Fruit fly (Drosophila melanogaster) whole organism, embryonic: Measurements from ENCODE around the gene MFS18.

Experiments
- Atf6 ChIP-seq: fragments of 200-800 bp; sonication (Bioruptor generic); IDR thresholded peaks from 2 replicates; pipeline ENCODE4 v1.3.6; 2022; ENCODE audit warnings: missing biosample characterization, missing genetic modification characterization
- C15 ChIP-seq: fragments of 200-800 bp; sonication (Bioruptor generic); IDR thresholded peaks from 3 replicates; pipeline ENCODE4 v1.3.6; 2022; ENCODE audit warnings: missing biosample characterization, missing genetic modification characterization
- CG10462 ChIP-seq: fragments of 200-800 bp; sonication (Bioruptor generic); optimal IDR thresholded peaks from 2 replicates; lab custom pipeline; 2016; ENCODE audit warnings: missing biosample characterization, missing genetic modification characterization
- CG11247 ChIP-seq: fragments of 200-800 bp; sonication (Bioruptor generic); IDR thresholded peaks from 2 replicates; pipeline ENCODE4 v1.3.6; 2022; ENCODE audit warnings: missing biosample characterization, missing genetic modification characterization
- CG11696 ChIP-seq: fragments of 200-800 bp; sonication (Bioruptor generic); IDR thresholded peaks from 2 replicates; pipeline ENCODE4 v1.3.6; 2022; ENCODE audit warnings: missing biosample characterization, missing genetic modification characterization
- CG14710 ChIP-seq: fragments of 200-800 bp; sonication (Bioruptor generic); optimal IDR thresholded peaks from 3 replicates; lab custom pipeline; 2019; ENCODE audit warnings: missing biosample characterization, mild to moderate bottlenecking, missing genetic modification characterization, moderate library complexity
- CG15514 ChIP-seq: fragments of 200-800 bp; sonication (Bioruptor generic); optimal IDR thresholded peaks from 3 replicates; lab custom pipeline; 2017; ENCODE audit warnings: missing biosample characterization, missing genetic modification characterization, mild to moderate bottlenecking, moderate library complexity, missing genetic modification reagents
- CG17328 ChIP-seq: fragments of 200-800 bp; sonication (Bioruptor generic); IDR thresholded peaks from 2 replicates; pipeline ENCODE4 v1.3.6; 2022; ENCODE audit warnings: missing biosample characterization, missing genetic modification characterization
- CG17359 ChIP-seq: fragments of 200-800 bp; sonication (Bioruptor generic); optimal IDR thresholded peaks from 3 replicates; lab custom pipeline; 2018; ENCODE audit warnings: missing biosample characterization, mild to moderate bottlenecking, missing genetic modification characterization, moderate library complexity
- CG17612 ChIP-seq: fragments of 200-800 bp; sonication (Bioruptor generic); IDR thresholded peaks from 2 replicates; pipeline ENCODE4 v1.3.6; 2022; ENCODE audit warnings: missing biosample characterization, missing genetic modification characterization
- CG30403 ChIP-seq: fragments of 200-800 bp; sonication (Bioruptor generic); optimal IDR thresholded peaks from 3 replicates; lab custom pipeline; 2016; ENCODE audit warnings: missing biosample characterization, missing genetic modification characterization
- CG32532 ChIP-seq: fragments of 200-800 bp; sonication (Bioruptor generic); IDR thresholded peaks from 2 replicates; pipeline ENCODE4 v1.3.6; 2022; ENCODE audit warnings: missing biosample characterization, missing genetic modification characterization
- CG3281 ChIP-seq: fragments of 200-800 bp; sonication (Bioruptor generic); optimal IDR thresholded peaks from 3 replicates; lab custom pipeline; 2017; ENCODE audit warnings: missing biosample characterization, mild to moderate bottlenecking, missing genetic modification characterization
- CG6272 ChIP-seq: fragments of 200-800 bp; sonication (Bioruptor generic); IDR thresholded peaks from 2 replicates; pipeline ENCODE4 v1.3.6; 2022; ENCODE audit warnings: missing biosample characterization, missing genetic modification characterization
- CG6689 ChIP-seq: fragments of 200-800 bp; sonication (Bioruptor generic); IDR thresholded peaks from 2 replicates; pipeline ENCODE4 v1.3.6; 2022; ENCODE audit warnings: missing biosample characterization, missing genetic modification characterization
- CG7786 ChIP-seq: fragments of 200-800 bp; sonication (Bioruptor generic); optimal IDR thresholded peaks from 2 replicates; lab custom pipeline; 2016; ENCODE audit warnings: missing biosample characterization, missing genetic modification characterization
- CG7987 ChIP-seq: fragments of 200-800 bp; sonication (Bioruptor generic); optimal IDR thresholded peaks from 2 replicates; lab custom pipeline; 2018; ENCODE audit warnings: missing biosample characterization, mild to moderate bottlenecking, missing genetic modification characterization, moderate library complexity
- CTCF ChIP-seq: fragments of 200-800 bp; sonication (Bioruptor generic); optimal IDR thresholded peaks from 2 replicates; lab custom pipeline; 2017; ENCODE audit warnings: missing biosample characterization, mild to moderate bottlenecking, missing genetic modification characterization, moderate library complexity
- D19B ChIP-seq: fragments of 200-800 bp; sonication (Bioruptor generic); optimal IDR thresholded peaks from 2 replicates; lab custom pipeline; 2017; ENCODE audit warnings: missing biosample characterization, mild to moderate bottlenecking, missing genetic modification characterization
- Dfd ChIP-seq, 2 experiments: fragments of >200 bp; optimal IDR thresholded peaks; 2 replicates each; lab custom pipeline; 2017; ENCODE audit warnings: missing biosample characterization in 2 of 2, missing genetic modification characterization in 2 of 2
- Dip3 ChIP-seq: fragments of 200-800 bp; sonication (Bioruptor generic); optimal IDR thresholded peaks from 3 replicates; lab custom pipeline; 2016; ENCODE audit warnings: missing biosample characterization, missing genetic modification characterization
- HLH54F ChIP-seq: fragments of 200-800 bp; sonication (Bioruptor generic); optimal IDR thresholded peaks from 3 replicates; lab custom pipeline; 2016; ENCODE audit warnings: missing biosample characterization, missing genetic modification characterization
- HmgD ChIP-seq: fragments of 200-800 bp; sonication (Bioruptor generic); optimal IDR thresholded peaks from 3 replicates; lab custom pipeline; 2016; ENCODE audit warnings: missing biosample characterization, missing genetic modification characterization
- Hr78 ChIP-seq, 2 experiments: fragments of 200-800 bp in 1 of 2; fragments of >200 bp in 1 of 2; sonication (Bioruptor generic) in 1 of 2; optimal IDR thresholded peaks; 2 replicates each; lab custom pipeline; 2017 to 2019; ENCODE audit warnings: missing biosample characterization in 2 of 2, missing genetic modification characterization in 2 of 2, mild to moderate bottlenecking in 1 of 2, moderate library complexity in 1 of 2
- Lim3 ChIP-seq: fragments of 200-800 bp; sonication (Bioruptor generic); IDR thresholded peaks from 2 replicates; pipeline ENCODE4 v1.3.6; 2022; ENCODE audit warnings: missing biosample characterization, missing genetic modification characterization
- Myb ChIP-seq: fragments of 200-800 bp; sonication (Bioruptor generic); optimal IDR thresholded peaks from 2 replicates; lab custom pipeline; 2016; ENCODE audit warnings: missing biosample characterization, missing genetic modification characterization
- NC2α ChIP-seq: fragments of 200-800 bp; sonication (Bioruptor generic); optimal IDR thresholded peaks from 2 replicates; lab custom pipeline; 2016; ENCODE audit warnings: missing biosample characterization, missing genetic modification characterization
- NK7.1 ChIP-seq: fragments of 200-800 bp; sonication (Bioruptor generic); optimal IDR thresholded peaks from 3 replicates; lab custom pipeline; 2016; ENCODE audit warnings: missing biosample characterization, missing genetic modification characterization
- Oli ChIP-seq: fragments of 200-800 bp; sonication (Bioruptor generic); optimal IDR thresholded peaks from 2 replicates; lab custom pipeline; 2018; ENCODE audit warnings: missing biosample characterization, mild to moderate bottlenecking, missing genetic modification characterization, moderate library complexity
- Optix ChIP-seq: fragments of 200-800 bp; sonication (Bioruptor generic); IDR thresholded peaks from 3 replicates; pipeline ENCODE4 v1.3.6; 2022; ENCODE audit warnings: missing biosample characterization, missing genetic modification characterization
- Rfx ChIP-seq: fragments of 200-800 bp; sonication (Bioruptor generic); IDR thresholded peaks from 2 replicates; pipeline ENCODE4 v1.3.6; 2022; ENCODE audit warnings: missing biosample characterization, missing genetic modification characterization
- Side ChIP-seq: fragments of 200-800 bp; sonication (Bioruptor generic); optimal IDR thresholded peaks from 2 replicates; lab custom pipeline; 2016; ENCODE audit warnings: missing biosample characterization, missing genetic modification characterization
- Ssrp ChIP-seq: fragments of 200-800 bp; sonication (Bioruptor generic); optimal IDR thresholded peaks from 2 replicates; lab custom pipeline; 2018; ENCODE audit warnings: missing biosample characterization, mild to moderate bottlenecking, missing genetic modification characterization, moderate library complexity
- Xbp1 ChIP-seq: fragments of 200-800 bp; sonication (Bioruptor generic); optimal IDR thresholded peaks from 3 replicates; lab custom pipeline; 2016; ENCODE audit warnings: missing biosample characterization, mild to moderate bottlenecking, missing genetic modification characterization
- ara ChIP-seq: fragments of 200-800 bp; sonication (Bioruptor generic); IDR thresholded peaks from 2 replicates; pipeline ENCODE4 v1.3.6; 2022; ENCODE audit warnings: missing biosample characterization, missing genetic modification characterization
- bcd ChIP-seq: fragments of 200-800 bp; sonication (Bioruptor generic); optimal IDR thresholded peaks from 2 replicates; lab custom pipeline; 2017; ENCODE audit warnings: missing biosample characterization, mild to moderate bottlenecking, missing genetic modification characterization
- cas ChIP-seq: fragments of 200-800 bp; sonication (Bioruptor generic); IDR thresholded peaks from 2 replicates; pipeline ENCODE4 v1.3.6; 2022; ENCODE audit warnings: missing biosample characterization, missing genetic modification characterization
- chinmo ChIP-seq: fragments of 200-800 bp; sonication (Bioruptor generic); IDR thresholded peaks from 4 replicates; pipeline ENCODE4 v1.3.6; 2022; ENCODE audit warnings: missing biosample characterization, missing genetic modification characterization; ENCODE audit not compliant: partially characterized antibody
- corto ChIP-seq: fragments of 200-800 bp; sonication (Bioruptor generic); optimal IDR thresholded peaks from 2 replicates; lab custom pipeline; 2016; ENCODE audit warnings: missing biosample characterization, mild to moderate bottlenecking, missing genetic modification characterization, moderate library complexity
- gro ChIP-seq: fragments of 200-800 bp; sonication (Bioruptor generic); optimal IDR thresholded peaks from 2 replicates; lab custom pipeline; 2016; ENCODE audit warnings: missing biosample characterization, missing genetic modification characterization
- gsb-n ChIP-seq: fragments of 200-800 bp; sonication (Bioruptor generic); optimal IDR thresholded peaks from 3 replicates; lab custom pipeline; 2018; ENCODE audit warnings: missing biosample characterization, mild to moderate bottlenecking, missing genetic modification characterization
- kah ChIP-seq: fragments of 200-800 bp; sonication (Bioruptor generic); optimal IDR thresholded peaks from 2 replicates; lab custom pipeline; 2018; ENCODE audit warnings: missing biosample characterization, mild to moderate bottlenecking, missing genetic modification characterization
- lmd ChIP-seq: fragments of 200-800 bp; sonication (Bioruptor generic); IDR thresholded peaks from 2 replicates; pipeline ENCODE4 v1.3.6; 2022; ENCODE audit warnings: missing biosample characterization, missing genetic modification characterization
- nerfin-2 ChIP-seq: fragments of 200-800 bp; sonication (Bioruptor generic); IDR thresholded peaks from 2 replicates; pipeline ENCODE4 v1.3.6; 2022; ENCODE audit warnings: missing biosample characterization, missing genetic modification characterization; ENCODE audit not compliant: partially characterized antibody
- onecut ChIP-seq: fragments of 200-800 bp; sonication (Bioruptor generic); IDR thresholded peaks from 2 replicates; pipeline ENCODE4 v1.3.6; 2022; ENCODE audit warnings: missing biosample characterization, missing genetic modification characterization
- phol ChIP-seq: fragments of 200-800 bp; sonication (Bioruptor generic); optimal IDR thresholded peaks from 3 replicates; lab custom pipeline; 2018; ENCODE audit warnings: missing biosample characterization, mild to moderate bottlenecking, missing genetic modification characterization, moderate library complexity
- prd ChIP-seq, 3 experiments: fragments of >200 bp in 2 of 3; fragments of 200-800 bp in 1 of 3; sonication (Bioruptor generic) in 1 of 3; optimal IDR thresholded peaks in 2 of 3; IDR thresholded peaks in 1 of 3; 2 replicates in 2 of 3; 3 replicates in 1 of 3; pipeline versions ENCODE4 v1.3.6 to Lab custom; 2017 to 2022; ENCODE audit warnings: missing biosample characterization in 1 of 3, missing genetic modification characterization in 1 of 3
- slbo ChIP-seq: fragments of 200-800 bp; sonication (Bioruptor generic); IDR thresholded peaks from 2 replicates; pipeline ENCODE4 v1.3.6; 2022; ENCODE audit warnings: missing biosample characterization, missing genetic modification characterization
- slp2 ChIP-seq: fragments of 200-800 bp; sonication (Bioruptor generic); optimal IDR thresholded peaks from 2 replicates; lab custom pipeline; 2016; ENCODE audit warnings: missing biosample characterization, missing genetic modification characterization
- tup ChIP-seq: fragments of 200-800 bp; sonication (Bioruptor generic); optimal IDR thresholded peaks from 2 replicates; lab custom pipeline; 2016; ENCODE audit warnings: missing biosample characterization, mild to moderate bottlenecking, missing genetic modification characterization, moderate library complexity
- zfh1 ChIP-seq: fragments of 200-800 bp; sonication (Bioruptor generic); IDR thresholded peaks from 3 replicates; pipeline ENCODE4 v1.3.6; 2022; ENCODE audit warnings: missing biosample characterization, missing genetic modification characterization

MFS18 gene

DNA sequence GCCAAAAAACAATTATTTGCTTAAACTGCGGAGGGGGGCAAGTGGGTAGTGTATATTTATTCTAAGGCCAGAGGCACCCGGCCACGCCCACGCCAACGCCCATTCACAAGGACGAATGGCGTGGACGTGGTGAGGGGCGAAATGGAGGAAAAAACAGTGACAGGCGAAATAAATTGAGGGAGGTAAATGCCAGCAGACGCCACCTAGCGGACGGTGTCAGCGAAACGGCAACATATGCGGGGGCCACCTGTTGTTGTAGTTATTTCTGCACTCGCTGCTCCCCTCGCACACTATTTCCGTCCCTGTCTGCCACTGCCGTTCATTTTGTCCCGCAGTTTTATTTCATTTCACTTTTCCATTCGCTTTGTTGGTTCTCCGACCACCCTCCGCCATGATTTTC lies 30.5 kb downstream of the MFS18 start (continued):
- no peak for TF ChIP-seq phol (tag; lab: Kevin White, UChicago)
- no peak for TF ChIP-seq Ssrp (tag; lab: Kevin White, UChicago)
- TF ChIP-seq Xbp1: peak; percentile 1
- TF ChIP-seq slbo (GFP tag; lab: Robert Waterston, UW): peak; percentile 27; the same call in 1 of the 2 replicates
- TF ChIP-seq CG17612 (GFP tag; lab: Robert Waterston, UW): peak; percentile 65; the same call in 1 of the 2 replicates
- TF ChIP-seq CG10462 (GFP tag; lab: Kevin White, UChicago): no peak
- TF ChIP-seq onecut (GFP tag; lab: Robert Waterston, UW): peak; percentile 33; the same call in 1 of the 2 replicates
- peak; percentile 94 for TF ChIP-seq CTCF
- no peak for TF ChIP-seq cas (GFP tag; lab: Robert Waterston, UW)
- no peak for TF ChIP-seq CG11696
- peak; percentile 32; the same call in 1 of the 3 replicates for TF ChIP-seq Optix
- TF ChIP-seq CG7987 (GFP tag; lab: Kevin White, UChicago): no peak
- TF ChIP-seq Dip3 (GFP tag; lab: Kevin White, UChicago): no peak
- peak; percentile 44; the same call in 1 of the 2 replicates for TF ChIP-seq CG11247 (GFP tag; lab: Robert Waterston, UW)
- no peak for TF ChIP-seq Dfd (GFP tag; optimal IDR thresholded peaks at IDR 0.05; lab: Kevin White, UChicago)
- peak; percentile 33; the same call in 1 of the 2 replicates for TF ChIP-seq ara (GFP tag; lab: Robert Waterston, UW)
- TF ChIP-seq zfh1 (GFP tag; lab: Robert Waterston, UW): 0 out of 3 replicates have a peak, but pooled peaks have one; percentile 16
- TF ChIP-seq NK7.1: no peak
- TF ChIP-seq lmd: peak; percentile 53
- no peak for TF ChIP-seq nerfin-2 (GFP tag; lab: Robert Waterston, UW)
- no peak for TF ChIP-seq Side (GFP tag; lab: Kevin White, UChicago)
- no peak for TF ChIP-seq gsb-n
- no peak for TF ChIP-seq HLH54F (GFP tag; lab: Kevin White, UChicago)
- no peak for TF ChIP-seq corto (GFP tag; lab: Kevin White, UChicago)
- 0 out of 2 replicates have a peak, but pooled peaks have one; percentile 28 for TF ChIP-seq Atf6
- TF ChIP-seq CG17359 (tag; lab: Kevin White, UChicago): no peak
- TF ChIP-seq tup (GFP tag; lab: Kevin White, UChicago): no peak
- 0 out of 2 replicates have a peak, but pooled peaks have one; percentile 17 for TF ChIP-seq Lim3 (GFP tag; lab: Robert Waterston, UW)
- TF ChIP-seq Myb: no peak
- 0 out of 2 replicates have a peak, but pooled peaks have one; percentile 8 for TF ChIP-seq Rfx (GFP tag; lab: Robert Waterston, UW)
- TF ChIP-seq HmgD (GFP tag; lab: Kevin White, UChicago): no peak
- no peak for TF ChIP-seq CG3281 (GFP tag; lab: Kevin White, UChicago)
- TF ChIP-seq Oli (tag; lab: Kevin White, UChicago): no peak
- TF ChIP-seq D19B (GFP tag; lab: Kevin White, UChicago): no peak
- 0 out of 4 replicates have a peak, but pooled peaks have one; percentile 49 for TF ChIP-seq chinmo (GFP tag; lab: Robert Waterston, UW)
- TF ChIP-seq CG32532: peak; percentile 45; the same call in 1 of the 2 replicates
- peak; percentile 19 for TF ChIP-seq bcd
- no peak for TF ChIP-seq CG7786 (GFP tag; lab: Kevin White, UChicago)
- no peak for TF ChIP-seq CG14710 (tag; lab: Kevin White, UChicago)
- TF ChIP-seq gro: no peak
- TF ChIP-seq NC2α (GFP tag; lab: Kevin White, UChicago): no peak
- TF ChIP-seq slp2 (GFP tag; lab: Kevin White, UChicago): no peak
- TF ChIP-seq CG6272 (GFP tag; lab: Robert Waterston, UW): peak; percentile 38
- no peak for TF ChIP-seq Hr78 (GFP tag; optimal IDR thresholded peaks at IDR 0.05; lab: Kevin White, UChicago)
- TF ChIP-seq C15 (GFP tag; lab: Robert Waterston, UW): 0 out of 3 replicates have a peak, but pooled peaks have one; percentile 31
- TF ChIP-seq CG17328: 0 out of 2 replicates have a peak, but pooled peaks have one; percentile 12
- TF ChIP-seq CG15514 (GFP tag; lab: Kevin White, UChicago): no peak
- TF ChIP-seq prd (optimal IDR thresholded peaks at IDR 0.05; lab: Kevin White, UChicago): no peak
- no peak for TF ChIP-seq prd (GFP tag; IDR thresholded peaks at IDR 0.05; lab: Robert Waterston, UW)
- peak; percentile 94 for TF ChIP-seq kah
- TF ChIP-seq CG30403 (GFP tag; lab: Kevin White, UChicago): no peak
- no peak for TF ChIP-seq CG6689 (GFP tag; lab: Robert Waterston, UW)
